Fruit fly (Drosophila melanogaster): ENCODE results near the gene Sfp33A3.

Sfp33A3 gene

dm6 chr2L:11844278-11844677 is 4.6 kb downstream of the Sfp33A3 start:
- TF ChIP-seq Crg-1 (GFP tag; optimal IDR thresholded peaks at IDR 0.05): no peak
- no peak for TF ChIP-seq CG14711 (tag; optimal IDR thresholded peaks at IDR 0.05)
- no peak for TF ChIP-seq Mnt (GFP tag; optimal IDR thresholded peaks at IDR 0.05)
- TF ChIP-seq CG33017 (tag; optimal IDR thresholded peaks at IDR 0.05): peak; percentile 10
- TF ChIP-seq tj (GFP tag; optimal IDR thresholded peaks at IDR 0.05): no peak
- TF ChIP-seq cic (GFP tag; optimal IDR thresholded peaks at IDR 0.05): peak; percentile 90
- TF ChIP-seq cnc (optimal IDR thresholded peaks at IDR 0.05): no peak
- no peak for TF ChIP-seq Clk (GFP tag; optimal IDR thresholded peaks at IDR 0.05)
- TF ChIP-seq CG12768 (GFP tag; optimal IDR thresholded peaks at IDR 0.05): peak; percentile 4
- TF ChIP-seq bab1 (GFP tag; optimal IDR thresholded peaks at IDR 0.05): no peak
- TF ChIP-seq CG1620 (GFP tag; optimal IDR thresholded peaks at IDR 0.05): no peak
- TF ChIP-seq pad (GFP tag; optimal IDR thresholded peaks at IDR 0.05): no peak
- TF ChIP-seq CG5204 (GFP tag; optimal IDR thresholded peaks at IDR 0.05): no peak
- no peak for TF ChIP-seq toe (GFP tag; optimal IDR thresholded peaks at IDR 0.05)
- no peak for TF ChIP-seq CG11617 (GFP tag; optimal IDR thresholded peaks at IDR 0.05)
- no peak for TF ChIP-seq CG7101 (tag; optimal IDR thresholded peaks at IDR 0.05)
- no peak for TF ChIP-seq CG7045 (GFP tag; optimal IDR thresholded peaks at IDR 0.05)
- no peak for TF ChIP-seq Hr96 (GFP tag; optimal IDR thresholded peaks at IDR 0.05)
- no peak for TF ChIP-seq ovo (GFP tag; optimal IDR thresholded peaks at IDR 0.05)
- peak; percentile 95 for TF ChIP-seq kay (GFP tag; ENCODE audit: borderline replicate concordance)

- no peak for TF ChIP-seq CG14711 (tag; optimal IDR thresholded peaks at IDR 0.05)
- TF ChIP-seq cnc (optimal IDR thresholded peaks at IDR 0.05): no peak
- TF ChIP-seq Crg-1 (GFP tag; optimal IDR thresholded peaks at IDR 0.05): no peak
- TF ChIP-seq pad (GFP tag; optimal IDR thresholded peaks at IDR 0.05): no peak
- peak; percentile 53 for TF ChIP-seq cic (GFP tag; optimal IDR thresholded peaks at IDR 0.05)
- no peak for TF ChIP-seq CG5204 (GFP tag; optimal IDR thresholded peaks at IDR 0.05)
- peak; percentile 24 for TF ChIP-seq CG7045 (GFP tag; optimal IDR thresholded peaks at IDR 0.05)
- no peak for TF ChIP-seq Mnt (GFP tag; optimal IDR thresholded peaks at IDR 0.05)
- TF ChIP-seq tj (GFP tag; optimal IDR thresholded peaks at IDR 0.05): peak; percentile 7
- TF ChIP-seq Clk (GFP tag; optimal IDR thresholded peaks at IDR 0.05): peak; percentile 22
- TF ChIP-seq CG11617 (GFP tag; optimal IDR thresholded peaks at IDR 0.05): no peak
- peak; percentile 8 for TF ChIP-seq CG7101 (tag; optimal IDR thresholded peaks at IDR 0.05)
- TF ChIP-seq CG33017 (tag; optimal IDR thresholded peaks at IDR 0.05): no peak
- TF ChIP-seq toe (GFP tag; optimal IDR thresholded peaks at IDR 0.05): no peak
- no peak for TF ChIP-seq CG12768 (GFP tag; optimal IDR thresholded peaks at IDR 0.05)
- TF ChIP-seq Hr96 (GFP tag; optimal IDR thresholded peaks at IDR 0.05): no peak
- peak; percentile 92 for TF ChIP-seq kay (GFP tag; ENCODE audit: borderline replicate concordance)
- no peak for TF ChIP-seq bab1 (GFP tag; optimal IDR thresholded peaks at IDR 0.05)
Measured at dm6 chr2L:11845159-11845788, 5.6 kb downstream of the Sfp33A3 start.

- TF ChIP-seq CG5204 (GFP tag; optimal IDR thresholded peaks at IDR 0.05) (no peak), CG12768 (GFP tag; optimal IDR thresholded peaks at IDR 0.05) (no peak), Hr96 (GFP tag; optimal IDR thresholded peaks at IDR 0.05) (no peak), kay (GFP tag; ENCODE audit: borderline replicate concordance) (no peak), pad (GFP tag; optimal IDR thresholded peaks at IDR 0.05) (no peak), Crg-1 (GFP tag; optimal IDR thresholded peaks at IDR 0.05) (no peak), CG7045 (GFP tag; optimal IDR thresholded peaks at IDR 0.05) (no peak), CG11617 (GFP tag; optimal IDR thresholded peaks at IDR 0.05) (no peak)
Measured at dm6 chr2L:11846926-11847325, 7.2 kb downstream of the Sfp33A3 start, which contains the start of gene Mal-B1. Gene Mal-B1, plus strand, starts transcription at chr2L:11847226.

dm6 chr2L:11849658-11850057 is 9.9 kb downstream of the Sfp33A3 start, which contains the start of gene Mal-B2:
Gene Mal-B2, plus strand, starts transcription at chr2L:11849958.
- TF ChIP-seq toe (GFP tag; optimal IDR thresholded peaks at IDR 0.05) (no peak), CG7101 (tag; optimal IDR thresholded peaks at IDR 0.05) (peak; percentile 25), CG14711 (tag; optimal IDR thresholded peaks at IDR 0.05) (peak; percentile 56), Hr96 (GFP tag; optimal IDR thresholded peaks at IDR 0.05) (no peak), CG33017 (tag; optimal IDR thresholded peaks at IDR 0.05) (peak; percentile 23)

- TF ChIP-seq CG1620 (GFP tag; optimal IDR thresholded peaks at IDR 0.05): no peak
- TF ChIP-seq Crg-1 (GFP tag; optimal IDR thresholded peaks at IDR 0.05): no peak
- no peak for TF ChIP-seq cic (GFP tag; optimal IDR thresholded peaks at IDR 0.05)
- no peak for TF ChIP-seq CG11617 (GFP tag; optimal IDR thresholded peaks at IDR 0.05)
- no peak for TF ChIP-seq kay (GFP tag; ENCODE audit: borderline replicate concordance)
- no peak for TF ChIP-seq pad (GFP tag; optimal IDR thresholded peaks at IDR 0.05)
- TF ChIP-seq cnc (optimal IDR thresholded peaks at IDR 0.05): no peak
- no peak for TF ChIP-seq bab1 (GFP tag; optimal IDR thresholded peaks at IDR 0.05)
- TF ChIP-seq ovo (GFP tag; optimal IDR thresholded peaks at IDR 0.05): no peak
- no peak for TF ChIP-seq CG7101 (tag; optimal IDR thresholded peaks at IDR 0.05)
Measured at dm6 chr2L:11853130-11853529, 13.4 kb downstream of the Sfp33A3 start, which contains the start of gene CG42751. Gene CG42751, plus strand, starts transcription at chr2L:11853430.

- TF ChIP-seq bab1 (GFP tag; optimal IDR thresholded peaks at IDR 0.05): no peak
- no peak for TF ChIP-seq Hr96 (GFP tag; optimal IDR thresholded peaks at IDR 0.05)
- no peak for TF ChIP-seq CG7045 (GFP tag; optimal IDR thresholded peaks at IDR 0.05)
- no peak for TF ChIP-seq CG12768 (GFP tag; optimal IDR thresholded peaks at IDR 0.05)
- no peak for TF ChIP-seq tj (GFP tag; optimal IDR thresholded peaks at IDR 0.05)
- no peak for TF ChIP-seq CG1620 (GFP tag; optimal IDR thresholded peaks at IDR 0.05)
- TF ChIP-seq pad (GFP tag; optimal IDR thresholded peaks at IDR 0.05): no peak
- no peak for TF ChIP-seq kay (GFP tag; ENCODE audit: borderline replicate concordance)
- TF ChIP-seq Mnt (GFP tag; optimal IDR thresholded peaks at IDR 0.05): no peak
- no peak for TF ChIP-seq CG11617 (GFP tag; optimal IDR thresholded peaks at IDR 0.05)
Measured at dm6 chr2L:11870867-11871452, 31.2 kb downstream of the Sfp33A3 start.

Measured in whole organism, adult.